Worm (Caenorhabditis elegans) whole organism, L4 larva: ENCODE results near the gene M04G7.5.

ENCODE experiments used
- F26F4.8 ChIP-seq: fragments of 200-800 bp; sonication (Bioruptor generic); conservative IDR thresholded peaks from 2 replicates; pipeline ENCODE4 v1.3.6; 2022; ENCODE audit warnings: missing genetic modification characterization, missing compliant biosample characterization
- F49E8.2 ChIP-seq: sonication (generic microtip); optimal IDR thresholded peaks from 2 replicates; lab custom pipeline; 2016; ENCODE audit warnings: missing compliant biosample characterization, mild to moderate bottlenecking, missing genetic modification characterization, borderline replicate concordance
- Y5F2A.4 ChIP-seq: fragments of 200-800 bp; sonication (Bioruptor generic); optimal IDR thresholded peaks from 2 replicates; lab custom pipeline; 2018; ENCODE audit warnings: mild to moderate bottlenecking, missing genetic modification characterization, missing compliant biosample characterization
- Y75B8A.6 ChIP-seq: fragments of 200-800 bp; sonication (Bioruptor generic); IDR thresholded peaks from 2 replicates; pipeline ENCODE4 v1.3.6; 2022; ENCODE audit warnings: missing genetic modification reagents, missing genetic modification characterization, missing compliant biosample characterization
- ZK337.2 ChIP-seq: fragments of 200-800 bp; sonication (Bioruptor generic); IDR thresholded peaks from 2 replicates; pipeline ENCODE4 v1.3.6; 2022; ENCODE audit warnings: missing genetic modification reagents, missing genetic modification characterization, missing compliant biosample characterization
- aha-1 ChIP-seq: fragments of 150-350 bp; peaks from one replicate; lab custom pipeline; 2014; ENCODE audit warnings: missing biosample characterization, missing genetic modification characterization
- aly-2 ChIP-seq: sonication (generic microtip); optimal IDR thresholded peaks from 2 replicates; lab custom pipeline; 2018; ENCODE audit warnings: missing biosample characterization, missing genetic modification characterization
- ama-1 ChIP-seq: fragments of 150-350 bp; optimal IDR thresholded peaks from 2 replicates; lab custom pipeline; 2014; ENCODE audit warnings: inconsistent platforms, mixed read lengths
- ceh-20 ChIP-seq: fragments of 200-800 bp; sonication (Bioruptor generic); IDR thresholded peaks from 2 replicates; pipeline ENCODE4 v1.3.6; 2022; ENCODE audit warnings: missing genetic modification reagents, missing genetic modification characterization, missing compliant biosample characterization
- ceh-62 ChIP-seq: sonication (generic microtip); optimal IDR thresholded peaks from 2 replicates; lab custom pipeline; 2017; ENCODE audit warnings: missing biosample characterization, missing genetic modification characterization
- ces-1 ChIP-seq: fragments of 150-350 bp; sonication (generic microtip); optimal IDR thresholded peaks from 4 replicates; lab custom pipeline; 2014; ENCODE audit warnings: missing biosample characterization, missing genetic modification reagents, missing genetic modification characterization
- daf-12 ChIP-seq: fragments of 150-350 bp; optimal IDR thresholded peaks from 2 replicates; lab custom pipeline; 2014; ENCODE audit warnings: missing biosample characterization, missing genetic modification reagents, missing genetic modification characterization
- dmd-8 ChIP-seq: fragments of 200-800 bp; sonication (Bioruptor generic); IDR thresholded peaks from 2 replicates; pipeline ENCODE4 v1.3.6; 2022; ENCODE audit warnings: missing genetic modification characterization, missing compliant biosample characterization
- gei-8 ChIP-seq: fragments of 200-800 bp; sonication (Bioruptor generic); optimal IDR thresholded peaks from 2 replicates; lab custom pipeline; 2018; ENCODE audit warnings: mild to moderate bottlenecking, missing genetic modification characterization, missing compliant biosample characterization
- hif-1 ChIP-seq, 2 experiments: sonication (generic microtip); optimal IDR thresholded peaks; 2 replicates each; lab custom pipeline; 2016 to 2017; ENCODE audit warnings: missing compliant biosample characterization in 2 of 2, missing genetic modification characterization in 2 of 2, missing genetic modification reagents in 2 of 2, missing genotype in 2 of 2, mild to moderate bottlenecking in 1 of 2
- lin-13 ChIP-seq: fragments of 150-350 bp; optimal IDR thresholded peaks from 2 replicates; lab custom pipeline; 2014; ENCODE audit warnings: missing biosample characterization, missing genetic modification reagents, missing genetic modification characterization
- lin-29 ChIP-seq: fragments of 200-800 bp; sonication (Bioruptor generic); IDR thresholded peaks from 2 replicates; pipeline ENCODE4 v1.3.6; 2022; ENCODE audit warnings: missing genetic modification reagents, missing genetic modification characterization, missing compliant biosample characterization
- lsy-2 ChIP-seq, 2 experiments: fragments of 150-350 bp in 1 of 2; sonication (generic microtip) in 1 of 2; optimal IDR thresholded peaks; 2 replicates each; lab custom pipeline; 2014 to 2017; ENCODE audit warnings: missing biosample characterization in 2 of 2, missing genetic modification characterization in 2 of 2
- mep-1 ChIP-seq: fragments of 150-350 bp; sonication (generic microtip); optimal IDR thresholded peaks from 3 replicates; lab custom pipeline; 2014; ENCODE audit warnings: missing biosample characterization, missing genetic modification characterization
- nhr-111 ChIP-seq: fragments of 200-800 bp; sonication (Bioruptor generic); optimal IDR thresholded peaks from 2 replicates; lab custom pipeline; 2018; ENCODE audit warnings: mild to moderate bottlenecking, missing genetic modification characterization, missing compliant biosample characterization
- pha-4 ChIP-seq, 2 experiments: fragments of 150-350 bp in 1 of 2; fragments of 200-800 bp in 1 of 2; sonication (Bioruptor generic) in 1 of 2; IDR thresholded peaks in 1 of 2; optimal IDR thresholded peaks in 1 of 2; 2 replicates each; pipeline versions ENCODE4 v1.3.6 to Lab custom; 2014 to 2022; ENCODE audit warnings: missing genetic modification characterization in 2 of 2, missing genetic modification reagents in 2 of 2, missing biosample characterization in 1 of 2, missing compliant biosample characterization in 1 of 2
- php-3 ChIP-seq: fragments of 200-800 bp; sonication (Bioruptor generic); IDR thresholded peaks from 2 replicates; pipeline ENCODE4 v1.3.6; 2022; ENCODE audit warnings: missing genetic modification reagents, missing genetic modification characterization, missing compliant biosample characterization
- saeg-2 ChIP-seq: fragments of 200-800 bp; sonication (Bioruptor generic); IDR thresholded peaks from 2 replicates; pipeline ENCODE4 v1.3.6; 2022; ENCODE audit warnings: missing genetic modification reagents, missing genetic modification characterization, missing compliant biosample characterization
- set-16 ChIP-seq: fragments of 200-800 bp; sonication (Bioruptor generic); IDR thresholded peaks from 2 replicates; pipeline ENCODE4 v1.3.6; 2022; ENCODE audit warnings: missing genetic modification reagents, missing genetic modification characterization, missing compliant biosample characterization
- snpc-1.2 ChIP-seq: fragments of 200-800 bp; sonication (Bioruptor generic); IDR thresholded peaks from 2 replicates; pipeline ENCODE4 v1.3.6; 2022; ENCODE audit warnings: missing genetic modification reagents, missing genetic modification characterization, missing compliant biosample characterization
- spr-1 ChIP-seq: sonication (generic microtip); optimal IDR thresholded peaks from 2 replicates; lab custom pipeline; 2016; ENCODE audit warnings: mild to moderate bottlenecking, missing genetic modification characterization, missing compliant biosample characterization
- unc-62 ChIP-seq, 3 experiments: fragments of 150-350 bp in 1 of 3; sonication (generic microtip); optimal IDR thresholded peaks in 2 of 3; peaks in 1 of 3; 1 replicate in 1 of 3; 2 replicates in 2 of 3; lab custom pipeline; 2014 to 2017; ENCODE audit warnings: missing biosample characterization in 3 of 3, missing genetic modification characterization in 3 of 3, missing genetic modification reagents in 3 of 3, missing genotype in 1 of 3
- vab-7 ChIP-seq: fragments of 200-800 bp; sonication (Bioruptor generic); IDR thresholded peaks from 2 replicates; pipeline ENCODE4 v1.3.6; 2022; ENCODE audit warnings: missing genetic modification reagents, missing genetic modification characterization, missing compliant biosample characterization
- ztf-7 ChIP-seq: fragments of 150-350 bp; optimal IDR thresholded peaks from 2 replicates; lab custom pipeline; 2014; ENCODE audit warnings: missing biosample characterization, missing genetic modification characterization

The M04G7.5 gene

DNA sequence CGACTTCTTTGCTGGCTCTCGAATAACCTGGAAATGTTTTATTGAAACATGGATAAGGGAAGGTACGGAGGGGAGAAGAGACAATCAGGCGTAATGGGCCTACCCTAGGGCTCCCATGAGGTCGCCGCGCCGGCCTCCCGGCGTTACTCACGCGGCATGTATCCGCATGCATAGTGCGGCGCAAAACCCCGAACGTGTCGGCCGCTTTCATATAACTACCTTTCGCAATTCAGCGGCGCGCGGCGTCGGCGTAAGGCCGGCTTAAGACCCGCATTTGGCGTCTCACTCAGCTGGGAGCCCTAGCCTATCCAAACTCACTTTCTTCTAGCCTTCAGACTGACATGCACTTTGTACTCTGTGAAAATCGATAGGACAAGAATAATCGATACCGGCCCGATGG, 7.2 kb downstream of the M04G7.5 start:
- TF ChIP-seq saeg-2 (0 out of 2 replicates have a peak, but pooled peaks have one; percentile 55), ztf-7 (tag; lab: Kevin White, UChicago) (no peak), lin-29 (no peak), set-16 (GFP tag; lab: Robert Waterston, UW) (peak; percentile 80)

- peak in 1 of 2 experiments; percentile 97 for TF ChIP-seq unc-62 (GFP tag; optimal IDR thresholded peaks at IDR 0.05 in 1 of 2; lab: Kevin White, UChicago)
- no peak for TF ChIP-seq unc-62 (tag; optimal IDR thresholded peaks at IDR 0.05; lab: Kevin White, UChicago)
- TF ChIP-seq gei-8 (GFP tag; lab: Kevin White, UChicago), result no peak
- no peak for TF ChIP-seq Y75B8A.6 (GFP tag; lab: Robert Waterston, UW)
- no peak for TF ChIP-seq spr-1 (tag; lab: Kevin White, UChicago)
- TF ChIP-seq ces-1 (GFP tag; lab: Kevin White, UChicago), result no peak
- no peak for TF ChIP-seq saeg-2
- TF ChIP-seq mep-1 (tag; lab: Kevin White, UChicago), result no peak
- no peak for TF ChIP-seq F49E8.2 (tag; lab: Kevin White, UChicago)
- no peak for TF ChIP-seq lin-13
These were observed 11.7 kb downstream of the M04G7.5 start for ce11 chrIV:466569-466968.

ce11 chrIV:467291-467690, 12.4 kb downstream of the M04G7.5 start:
- no peak for TF ChIP-seq pha-4 (GFP tag; IDR thresholded peaks at IDR 0.05; lab: Robert Waterston, UW)
- TF ChIP-seq pha-4 (tag; optimal IDR thresholded peaks at IDR 0.05; lab: Kevin White, UChicago), result no peak
- TF ChIP-seq unc-62 (GFP tag; optimal IDR thresholded peaks at IDR 0.05 in 1 of 2; lab: Kevin White, UChicago), result peak in 1 of 2 experiments; percentile 91
- TF ChIP-seq unc-62 (tag; optimal IDR thresholded peaks at IDR 0.05; lab: Kevin White, UChicago), result no peak
- TF ChIP-seq, all 104 proteins: peak for 1

DNA sequence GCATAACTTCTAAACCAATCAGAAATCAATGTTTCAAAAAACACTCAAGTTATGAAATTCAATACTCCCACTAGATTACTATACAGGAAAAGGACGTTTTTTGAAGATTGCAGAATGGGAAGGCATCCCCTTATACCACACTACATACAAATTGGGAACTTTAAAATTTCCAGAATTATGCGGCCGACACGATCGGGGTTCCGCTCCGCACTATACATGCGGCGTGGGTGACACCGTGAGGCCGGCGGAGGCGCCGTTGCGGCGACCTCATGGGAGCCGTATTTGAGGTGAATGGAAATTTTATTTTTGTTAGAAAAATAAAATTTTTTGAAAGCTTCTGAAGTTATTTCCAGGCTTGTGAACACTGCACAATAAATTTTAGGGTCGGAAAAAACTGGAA, 13.4 kb downstream of the M04G7.5 start:
- TF ChIP-seq php-3 (GFP tag; lab: Robert Waterston, UW) (no peak), F26F4.8 (GFP tag; lab: Robert Waterston, UW) (0 out of 2 replicates have a peak, but pooled peaks have one; percentile 41), dmd-8 (GFP tag; lab: Robert Waterston, UW) (no peak), ZK337.2 (no peak), ceh-62 (tag; lab: Kevin White, UChicago) (no peak), vab-7 (GFP tag; lab: Robert Waterston, UW) (no peak), nhr-111 (GFP tag; lab: Kevin White, UChicago) (no peak)

DNA sequence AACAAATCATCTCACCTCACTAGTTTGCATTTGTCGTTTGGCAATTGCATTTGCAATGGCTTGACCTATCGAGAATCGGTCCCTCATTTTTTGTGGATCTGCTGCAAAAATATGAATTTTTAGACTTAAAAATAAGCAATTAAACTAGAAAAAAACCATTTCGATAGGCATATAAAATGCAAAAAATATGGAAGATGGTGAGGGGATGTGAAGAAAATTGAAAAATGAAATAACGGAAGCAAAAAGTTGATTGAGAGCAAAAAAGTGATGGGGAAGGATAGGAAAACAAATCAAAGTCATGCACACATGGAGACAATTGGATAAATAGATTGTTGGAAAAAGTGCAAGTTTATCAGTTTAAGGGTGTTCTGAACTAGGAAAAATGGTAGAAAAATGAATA, 26.2 kb downstream of the M04G7.5 start, which contains the start of gene npr-37:
npr-37 (minus strand) TSS at position 101 of the 400 bp plus-strand sequence.
- TF ChIP-seq lsy-2 (tag; optimal IDR thresholded peaks at IDR 0.05; lab: Kevin White, UChicago), result no peak
- no peak for TF ChIP-seq gei-8 (GFP tag; lab: Kevin White, UChicago)
- TF ChIP-seq daf-12 (tag; lab: Kevin White, UChicago), result no peak
- no peak for TF ChIP-seq vab-7 (GFP tag; lab: Robert Waterston, UW)
- TF ChIP-seq aha-1 (tag; lab: Kevin White, UChicago), result peak; percentile 15
- no peak for TF ChIP-seq pha-4 (GFP tag; IDR thresholded peaks at IDR 0.05; lab: Robert Waterston, UW)
- TF ChIP-seq pha-4 (tag; optimal IDR thresholded peaks at IDR 0.05; lab: Kevin White, UChicago), result no peak
- no peak for TF ChIP-seq ceh-20 (GFP tag; lab: Robert Waterston, UW)
- TF ChIP-seq ama-1 (lab: Kevin White, UChicago), result no peak

ce11 chrIV:484004-484403, 29.1 kb downstream of the M04G7.5 start:
- no peak for TF ChIP-seq aly-2 (tag; lab: Kevin White, UChicago)
- TF ChIP-seq Y5F2A.4 (GFP tag; lab: Kevin White, UChicago), result no peak
- TF ChIP-seq snpc-1.2 (GFP tag; lab: Robert Waterston, UW), result no peak
- TF ChIP-seq ces-1 (GFP tag; lab: Kevin White, UChicago), result no peak
- TF ChIP-seq hif-1 (tag; optimal IDR thresholded peaks at IDR 0.05; lab: Kevin White, UChicago), result peak in 1 of 2 experiments; percentile 89
- TF ChIP-seq aha-1 (tag; lab: Kevin White, UChicago), result peak; percentile 70
